Fruit fly (Drosophila melanogaster): ENCODE data around the gene Ir67b.

- TF ChIP-seq h (optimal IDR thresholded peaks at IDR 0.05): no peak
- TF ChIP-seq ttk (optimal IDR thresholded peaks at IDR 0.05): no peak
- no peak for TF ChIP-seq insv (optimal IDR thresholded peaks at IDR 0.05)
- no peak for TF ChIP-seq psq (optimal IDR thresholded peaks at IDR 0.05)
Measured at dm6 chr3L:10384727-10385459, 46.9 kb downstream of the Ir67b start.
